Fruit fly (Drosophila melanogaster) whole organism, embryonic: Measurements from ENCODE around the gene CG31776.

Source experiments
- Antp ChIP-seq: fragments of 200-800 bp; sonication (Bioruptor generic); optimal IDR thresholded peaks from 3 replicates; lab custom pipeline; 2016; ENCODE audit warnings: missing biosample characterization, missing genetic modification characterization
- BEAF-32 ChIP-seq: fragments of 200-800 bp; sonication (Bioruptor generic); optimal IDR thresholded peaks from 3 replicates; lab custom pipeline; 2017; ENCODE audit warnings: missing biosample characterization, missing genetic modification characterization, mild to moderate bottlenecking, moderate library complexity, missing genetic modification reagents
- BtbVII ChIP-seq: fragments of 200-800 bp; sonication (Bioruptor generic); optimal IDR thresholded peaks from 3 replicates; lab custom pipeline; 2017; ENCODE audit warnings: missing biosample characterization, mild to moderate bottlenecking, missing genetic modification characterization
- CG10267 ChIP-seq: fragments of 200-800 bp; sonication (Bioruptor generic); optimal IDR thresholded peaks from 2 replicates; lab custom pipeline; 2018; ENCODE audit warnings: missing biosample characterization, mild to moderate bottlenecking, missing genetic modification characterization, moderate library complexity
- CG11247 ChIP-seq: fragments of 200-800 bp; sonication (Bioruptor generic); IDR thresholded peaks from 2 replicates; pipeline ENCODE4 v1.3.6; 2022; ENCODE audit warnings: missing biosample characterization, missing genetic modification characterization
- CG12104 ChIP-seq: fragments of 200-800 bp; sonication (Bioruptor generic); optimal IDR thresholded peaks from 3 replicates; lab custom pipeline; 2016; ENCODE audit warnings: missing biosample characterization, missing genetic modification characterization
- CG12219 ChIP-seq: fragments of 200-800 bp; sonication (Bioruptor generic); optimal IDR thresholded peaks from 3 replicates; lab custom pipeline; 2018; ENCODE audit warnings: missing biosample characterization, mild to moderate bottlenecking, missing genetic modification characterization
- CG12236 ChIP-seq: fragments of 200-800 bp; sonication (Bioruptor generic); optimal IDR thresholded peaks from 2 replicates; lab custom pipeline; 2016; ENCODE audit warnings: missing biosample characterization, missing genetic modification characterization
- CG12299 ChIP-seq: fragments of 200-800 bp; sonication (Bioruptor generic); optimal IDR thresholded peaks from 2 replicates; lab custom pipeline; 2018; ENCODE audit warnings: missing biosample characterization, mild to moderate bottlenecking, missing genetic modification characterization
- CG12744 ChIP-seq: fragments of 200-800 bp; sonication (Bioruptor generic); optimal IDR thresholded peaks from 2 replicates; lab custom pipeline; 2016; ENCODE audit warnings: missing biosample characterization, missing genetic modification characterization
- CG12942 ChIP-seq: fragments of 200-800 bp; sonication (Bioruptor generic); optimal IDR thresholded peaks from 3 replicates; lab custom pipeline; 2016; ENCODE audit warnings: missing biosample characterization, missing genetic modification characterization
- CG13287 ChIP-seq: fragments of 200-800 bp; sonication (Bioruptor generic); IDR thresholded peaks from 2 replicates; pipeline ENCODE4 v1.3.6; 2022; ENCODE audit warnings: missing biosample characterization, missing genetic modification characterization; ENCODE audit not compliant: partially characterized antibody
- CG14014 ChIP-seq: fragments of 200-800 bp; sonication (Bioruptor generic); IDR thresholded peaks from 2 replicates; pipeline ENCODE4 v1.3.6; 2022; ENCODE audit warnings: missing biosample characterization, missing genetic modification characterization
- CG15601 ChIP-seq: fragments of 200-800 bp; sonication (Bioruptor generic); optimal IDR thresholded peaks from 3 replicates; lab custom pipeline; 2019; ENCODE audit warnings: missing biosample characterization, mild to moderate bottlenecking, missing genetic modification characterization, moderate library complexity
- CG17568 ChIP-seq: fragments of 200-800 bp; sonication (Bioruptor generic); optimal IDR thresholded peaks from 2 replicates; lab custom pipeline; 2018; ENCODE audit warnings: missing biosample characterization, mild to moderate bottlenecking, missing genetic modification characterization, moderate library complexity
- CG18476 ChIP-seq: fragments of 200-800 bp; sonication (Bioruptor generic); optimal IDR thresholded peaks from 2 replicates; lab custom pipeline; 2016; ENCODE audit warnings: missing biosample characterization, mild to moderate bottlenecking, missing genetic modification characterization
- CG2116 ChIP-seq: fragments of 200-800 bp; sonication (Bioruptor generic); optimal IDR thresholded peaks from 3 replicates; lab custom pipeline; 2018; ENCODE audit warnings: missing biosample characterization, mild to moderate bottlenecking, missing genetic modification characterization
- CG3065 ChIP-seq: fragments of 200-800 bp; sonication (Bioruptor generic); optimal IDR thresholded peaks from 2 replicates; lab custom pipeline; 2016; ENCODE audit warnings: missing biosample characterization, missing genetic modification characterization
- CG3726 ChIP-seq: fragments of 200-800 bp; sonication (Bioruptor generic); IDR thresholded peaks from 3 replicates; pipeline ENCODE4, ENCODE4 v1.3.6; 2022; ENCODE audit warnings: missing biosample characterization, missing genetic modification characterization
- CG4282 ChIP-seq: fragments of 200-800 bp; sonication (Bioruptor generic); optimal IDR thresholded peaks from 2 replicates; lab custom pipeline; 2016; ENCODE audit warnings: missing biosample characterization, missing genetic modification characterization
- CG4404 ChIP-seq: fragments of 200-800 bp; sonication (Bioruptor generic); IDR thresholded peaks from 2 replicates; pipeline ENCODE4 v1.3.6; 2022; ENCODE audit warnings: missing biosample characterization, missing genetic modification characterization
- CG7271 ChIP-seq: fragments of 200-800 bp; sonication (Bioruptor generic); optimal IDR thresholded peaks from 2 replicates; lab custom pipeline; 2018; ENCODE audit warnings: missing biosample characterization, mild to moderate bottlenecking, missing genetic modification characterization, moderate library complexity
- CG8924 ChIP-seq: fragments of 200-800 bp; optimal IDR thresholded peaks from 3 replicates; lab custom pipeline; 2019; ENCODE audit warnings: missing biosample characterization, mild to moderate bottlenecking, missing genetic modification characterization, moderate library complexity
- CG9727 ChIP-seq: fragments of 200-800 bp; sonication (Bioruptor generic); optimal IDR thresholded peaks from 3 replicates; lab custom pipeline; 2017; ENCODE audit warnings: missing biosample characterization, mild to moderate bottlenecking, missing genetic modification characterization
- CG9817 ChIP-seq: fragments of 200-800 bp; sonication (Bioruptor generic); optimal IDR thresholded peaks from 2 replicates; lab custom pipeline; 2018; ENCODE audit warnings: missing biosample characterization, mild to moderate bottlenecking, missing genetic modification characterization, moderate library complexity
- CkIIα-i1 ChIP-seq: fragments of 200-800 bp; sonication (Bioruptor generic); IDR thresholded peaks from 2 replicates; pipeline ENCODE4 v1.3.6; 2022; ENCODE audit warnings: missing biosample characterization, missing genetic modification characterization
- E2f1 ChIP-seq: fragments of 200-800 bp; sonication (Bioruptor generic); IDR thresholded peaks from 2 replicates; pipeline ENCODE4 v1.3.6; 2022; ENCODE audit warnings: missing biosample characterization, missing genetic modification characterization
- ERR ChIP-seq: fragments of 200-800 bp; sonication (Bioruptor generic); optimal IDR thresholded peaks from 2 replicates; lab custom pipeline; 2016; ENCODE audit warnings: missing biosample characterization, missing genetic modification characterization
- Gsc ChIP-seq: fragments of 200-800 bp; sonication (Bioruptor generic); IDR thresholded peaks from 2 replicates; pipeline ENCODE4 v1.3.6; 2022; ENCODE audit warnings: missing biosample characterization, missing genetic modification characterization
- HLH3B ChIP-seq: fragments of 200-800 bp; sonication (Bioruptor generic); IDR thresholded peaks from 2 replicates; pipeline ENCODE4 v1.3.6; 2022; ENCODE audit warnings: missing biosample characterization, missing genetic modification characterization
- HmgD ChIP-seq: fragments of 200-800 bp; sonication (Bioruptor generic); optimal IDR thresholded peaks from 3 replicates; lab custom pipeline; 2016; ENCODE audit warnings: missing biosample characterization, missing genetic modification characterization
- Hmx ChIP-seq: fragments of 200-800 bp; sonication (Bioruptor generic); optimal IDR thresholded peaks from 2 replicates; lab custom pipeline; 2016; ENCODE audit warnings: missing biosample characterization, missing genetic modification characterization
- Hsf ChIP-seq: fragments of 200-800 bp; sonication (Bioruptor generic); optimal IDR thresholded peaks from 3 replicates; lab custom pipeline; 2016; ENCODE audit warnings: missing biosample characterization, missing genetic modification characterization
- NC2β ChIP-seq: fragments of 200-800 bp; sonication (Bioruptor generic); optimal IDR thresholded peaks from 2 replicates; lab custom pipeline; 2016; ENCODE audit warnings: missing biosample characterization, missing genetic modification characterization
- Xrp1 ChIP-seq: fragments of 200-800 bp; sonication (Bioruptor generic); IDR thresholded peaks from 2 replicates; pipeline ENCODE4 v1.3.6; 2022; ENCODE audit warnings: missing biosample characterization, missing genetic modification characterization
- amos ChIP-seq: fragments of 200-800 bp; sonication (Bioruptor generic); IDR thresholded peaks from 2 replicates; pipeline ENCODE4 v1.3.6; 2022; ENCODE audit warnings: missing biosample characterization, missing genetic modification characterization; ENCODE audit not compliant: partially characterized antibody
- bbx ChIP-seq: fragments of 200-800 bp; sonication (Bioruptor generic); IDR thresholded peaks from 2 replicates; pipeline ENCODE4 v1.3.6; 2022; ENCODE audit warnings: missing biosample characterization, missing genetic modification characterization; ENCODE audit not compliant: partially characterized antibody
- fru ChIP-seq: fragments of >200 bp; optimal IDR thresholded peaks from 2 replicates; lab custom pipeline; 2017
- gt ChIP-seq: fragments of 200-800 bp; sonication (Bioruptor generic); IDR thresholded peaks from 2 replicates; pipeline ENCODE4 v1.3.6; 2022; ENCODE audit warnings: missing biosample characterization, missing genetic modification characterization
- ham ChIP-seq: fragments of 200-800 bp; sonication (Bioruptor generic); IDR thresholded peaks from 2 replicates; pipeline ENCODE4 v1.3.6; 2022; ENCODE audit warnings: missing biosample characterization, missing genetic modification characterization
- nerfin-1 ChIP-seq: fragments of 200-800 bp; sonication (Bioruptor generic); optimal IDR thresholded peaks from 3 replicates; lab custom pipeline; 2019; ENCODE audit warnings: missing biosample characterization, mild to moderate bottlenecking, missing genetic modification characterization, moderate library complexity
- nmo ChIP-seq: fragments of 200-800 bp; sonication (Bioruptor generic); optimal IDR thresholded peaks from 2 replicates; lab custom pipeline; 2018; ENCODE audit warnings: missing biosample characterization, mild to moderate bottlenecking, missing genetic modification characterization, moderate library complexity
- nom ChIP-seq: fragments of 200-800 bp; sonication (Bioruptor generic); optimal IDR thresholded peaks from 2 replicates; lab custom pipeline; 2017; ENCODE audit warnings: missing biosample characterization, missing genetic modification characterization, mild to moderate bottlenecking, moderate library complexity, missing genetic modification reagents
- org-1 ChIP-seq: fragments of 200-800 bp; sonication (Bioruptor generic); optimal IDR thresholded peaks from 2 replicates; lab custom pipeline; 2017; ENCODE audit warnings: missing biosample characterization, missing genetic modification characterization
- pho ChIP-seq: fragments of 200-800 bp; sonication (Bioruptor generic); optimal IDR thresholded peaks from 2 replicates; lab custom pipeline; 2016; ENCODE audit warnings: missing biosample characterization, missing genetic modification characterization
- salm ChIP-seq: fragments of 200-800 bp; sonication (Bioruptor generic); optimal IDR thresholded peaks from 2 replicates; lab custom pipeline; 2018; ENCODE audit warnings: missing biosample characterization, mild to moderate bottlenecking, missing genetic modification characterization
- schlank ChIP-seq: fragments of 200-800 bp; sonication (Bioruptor generic); optimal IDR thresholded peaks from 2 replicates; lab custom pipeline; 2018; ENCODE audit warnings: missing biosample characterization, mild to moderate bottlenecking, missing genetic modification characterization
- shn ChIP-seq: fragments of 200-800 bp; sonication (Bioruptor generic); optimal IDR thresholded peaks from 3 replicates; lab custom pipeline; 2016; ENCODE audit warnings: missing biosample characterization, missing genetic modification characterization
- tx ChIP-seq: fragments of 200-800 bp; sonication (Bioruptor generic); optimal IDR thresholded peaks from 2 replicates; lab custom pipeline; 2016; ENCODE audit warnings: missing biosample characterization, missing genetic modification characterization
- wor ChIP-seq: fragments of 200-800 bp; sonication (Bioruptor generic); IDR thresholded peaks from 2 replicates; pipeline ENCODE4 v1.3.6; 2022; ENCODE audit warnings: missing biosample characterization, missing genetic modification characterization
- yki ChIP-seq: fragments of >200 bp; optimal IDR thresholded peaks from 3 replicates; lab custom pipeline; 2018
- z ChIP-seq: fragments of 200-800 bp; sonication (Bioruptor generic); IDR thresholded peaks from 3 replicates; pipeline ENCODE4 v1.3.6; 2022; ENCODE audit warnings: missing biosample characterization, missing genetic modification characterization

CG31776 gene

DNA sequence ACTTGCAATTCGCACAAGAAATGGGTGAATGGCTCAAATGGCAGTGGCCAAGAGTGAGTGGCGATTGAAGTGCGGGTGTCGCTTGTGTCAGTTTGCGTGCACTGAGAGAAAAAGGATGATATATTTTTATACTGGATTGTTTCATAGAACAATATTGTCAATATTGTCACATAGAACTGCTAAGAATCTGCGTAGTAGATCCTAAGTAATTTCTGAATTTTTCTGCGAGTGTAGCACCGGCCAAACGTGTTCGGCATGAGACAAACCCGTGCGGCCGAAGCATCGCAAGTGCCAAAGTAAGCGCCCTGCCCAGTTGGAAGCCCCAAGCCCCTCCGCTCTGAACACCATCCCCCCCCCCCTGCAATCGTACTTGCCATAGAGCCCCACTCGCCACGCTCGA, 29.7 kb upstream of the CG31776 start (continued):
- TF ChIP-seq schlank (tag; lab: Kevin White, UChicago) (no peak), BEAF-32 (no peak), CG8924 (tag; lab: Kevin White, UChicago) (peak; percentile 55), Hmx (GFP tag; lab: Kevin White, UChicago) (no peak), E2f1 (GFP tag; lab: Robert Waterston, UW) (peak; percentile 75), Xrp1 (GFP tag; lab: Robert Waterston, UW) (peak; percentile 78), CG12236 (no peak), Gsc (GFP tag; lab: Robert Waterston, UW) (peak; percentile 54; the same call in 1 of the 2 replicates), ERR (GFP tag; lab: Kevin White, UChicago) (no peak), tx (no peak), CG2116 (GFP tag; lab: Kevin White, UChicago) (no peak), wor (peak; percentile 27; the same call in 1 of the 2 replicates), nmo (GFP tag; lab: Kevin White, UChicago) (peak; percentile 33), CG12942 (GFP tag; lab: Kevin White, UChicago) (peak; percentile 59), CG13287 (GFP tag; lab: Robert Waterston, UW) (no peak), z (GFP tag; lab: Robert Waterston, UW) (no peak), CG7271 (no peak), CG10267 (tag; lab: Kevin White, UChicago) (peak; percentile 39), CG17568 (GFP tag; lab: Kevin White, UChicago) (no peak), CG12104 (no peak), bbx (GFP tag; lab: Robert Waterston, UW) (no peak), CG9727 (no peak), CG3065 (GFP tag; lab: Kevin White, UChicago) (no peak), CG18476 (GFP tag; lab: Kevin White, UChicago) (no peak), amos (GFP tag; lab: Robert Waterston, UW) (no peak), BtbVII (GFP tag; lab: Kevin White, UChicago) (peak; percentile 52), HLH3B (peak; percentile 83), CG12744 (GFP tag; lab: Kevin White, UChicago) (no peak), CG4282 (no peak), gt (0 out of 2 replicates have a peak, but pooled peaks have one; percentile 57), CG14014 (GFP tag; lab: Robert Waterston, UW) (peak; percentile 68), CG9817 (tag; lab: Kevin White, UChicago) (no peak), CG12219 (no peak), shn (GFP tag; lab: Kevin White, UChicago) (peak; percentile 24), NC2β (peak; percentile 40), CG15601 (tag; lab: Kevin White, UChicago) (no peak), CG4404 (GFP tag; lab: Robert Waterston, UW) (peak; percentile 33; the same call in 1 of the 2 replicates), fru (lab: Kevin White, UChicago) (no peak), Antp (GFP tag; lab: Kevin White, UChicago) (no peak), CG12299 (tag; lab: Kevin White, UChicago) (no peak), salm (tag; lab: Kevin White, UChicago) (peak; percentile 25), pho (GFP tag; lab: Kevin White, UChicago) (no peak), nom (GFP tag; lab: Kevin White, UChicago) (no peak), ham (no peak), org-1 (GFP tag; lab: Kevin White, UChicago) (peak; percentile 55), Hsf (GFP tag; lab: Kevin White, UChicago) (no peak), HmgD (GFP tag; lab: Kevin White, UChicago) (no peak), yki (lab: Kevin White, UChicago) (no peak), CkIIα-i1 (GFP tag; lab: Robert Waterston, UW) (peak; percentile 39; the same call in 1 of the 2 replicates), CG11247 (peak; percentile 58; the same call in 1 of the 2 replicates), nerfin-1 (tag; lab: Kevin White, UChicago) (peak; percentile 47), CG3726 (GFP tag; lab: Robert Waterston, UW) (peak; percentile 79; the same call in 1 of the 3 replicates)
